Fruit fly (Drosophila melanogaster) whole organism, pupa: Measurements from ENCODE around the gene OXA1L.

Experiments used
- CG10348 ChIP-seq: fragments of 200-800 bp; sonication (Bioruptor generic); IDR thresholded peaks from 2 replicates; pipeline ENCODE4 v1.3.6; 2022; ENCODE audit warnings: missing biosample characterization, missing genetic modification characterization
- CG12605 ChIP-seq: fragments of 200-800 bp; sonication (Bioruptor generic); IDR thresholded peaks from 2 replicates; pipeline ENCODE4 v1.3.6; 2022; ENCODE audit warnings: missing biosample characterization, missing genetic modification characterization
- CG13204 ChIP-seq: fragments of 200-800 bp; sonication (Bioruptor generic); optimal IDR thresholded peaks from 2 replicates; lab custom pipeline; 2018; ENCODE audit warnings: missing biosample characterization, mild to moderate bottlenecking, missing genetic modification characterization, moderate library complexity
- CG14655 ChIP-seq: fragments of 200-800 bp; sonication (Bioruptor generic); optimal IDR thresholded peaks from 3 replicates; lab custom pipeline; 2017; ENCODE audit warnings: mild to moderate bottlenecking, missing biosample characterization, missing genetic modification reagents, missing genetic modification characterization
- CG15710 ChIP-seq: fragments of 200-800 bp; sonication (Bioruptor generic); optimal IDR thresholded peaks from 2 replicates; lab custom pipeline; 2018; ENCODE audit warnings: missing biosample characterization, mild to moderate bottlenecking, missing genetic modification characterization, moderate library complexity
- CG17806 ChIP-seq: fragments of 200-800 bp; sonication (Bioruptor generic); optimal IDR thresholded peaks from 2 replicates; lab custom pipeline; 2018; ENCODE audit warnings: missing biosample characterization, mild to moderate bottlenecking, missing genetic modification characterization, moderate library complexity
- CG32121 ChIP-seq: fragments of 200-800 bp; sonication (Bioruptor generic); IDR thresholded peaks from 2 replicates; pipeline ENCODE4 v1.3.6; 2022; ENCODE audit warnings: missing biosample characterization, missing genetic modification characterization
- CG34367 ChIP-seq: fragments of 200-800 bp; sonication (Bioruptor generic); optimal IDR thresholded peaks from 2 replicates; lab custom pipeline; 2018; ENCODE audit warnings: missing biosample characterization, mild to moderate bottlenecking, missing genetic modification characterization
- CG4496 ChIP-seq: fragments of 200-800 bp; sonication (Bioruptor generic); IDR thresholded peaks from 3 replicates; pipeline ENCODE4 v1.3.6; 2022; ENCODE audit warnings: missing biosample characterization, missing genetic modification characterization
- CG8159 ChIP-seq: fragments of 200-800 bp; sonication (Bioruptor generic); optimal IDR thresholded peaks from 3 replicates; lab custom pipeline; 2018; ENCODE audit warnings: missing biosample characterization, mild to moderate bottlenecking, missing genetic modification characterization, moderate library complexity
- CG8301 ChIP-seq: fragments of 200-800 bp; sonication (Bioruptor generic); optimal IDR thresholded peaks from 2 replicates; lab custom pipeline; 2018; ENCODE audit warnings: missing biosample characterization, mild to moderate bottlenecking, missing genetic modification characterization
- CG9948 ChIP-seq: fragments of 200-800 bp; sonication (Bioruptor generic); optimal IDR thresholded peaks from 2 replicates; lab custom pipeline; 2018; ENCODE audit warnings: missing biosample characterization, mild to moderate bottlenecking, missing genetic modification characterization, moderate library complexity
- D1 ChIP-seq: fragments of 200-800 bp; sonication (Bioruptor generic); optimal IDR thresholded peaks from 2 replicates; lab custom pipeline; 2018; ENCODE audit warnings: missing biosample characterization, mild to moderate bottlenecking, missing genetic modification characterization, moderate library complexity
- EcR ChIP-seq: fragments of 200-800 bp; sonication (Bioruptor generic); optimal IDR thresholded peaks from 3 replicates; lab custom pipeline; 2019; ENCODE audit warnings: missing biosample characterization, missing genetic modification characterization, mild to moderate bottlenecking, moderate library complexity, missing genetic modification reagents
- Ets98B ChIP-seq: fragments of 200-800 bp; sonication (Bioruptor generic); IDR thresholded peaks from 2 replicates; pipeline ENCODE4 v1.3.6; 2022; ENCODE audit warnings: missing biosample characterization, missing genetic modification characterization
- Pif1A ChIP-seq: fragments of 200-800 bp; sonication (Bioruptor generic); optimal IDR thresholded peaks from 3 replicates; lab custom pipeline; 2016; ENCODE audit warnings: missing biosample characterization, missing genetic modification characterization
- Pif1B ChIP-seq: fragments of 200-800 bp; sonication (Bioruptor generic); optimal IDR thresholded peaks from 3 replicates; lab custom pipeline; 2016; ENCODE audit warnings: missing biosample characterization, missing genetic modification characterization
- Snoo ChIP-seq: fragments of 200-800 bp; sonication (Bioruptor generic); optimal IDR thresholded peaks from 3 replicates; lab custom pipeline; 2017; ENCODE audit warnings: missing biosample characterization, mild to moderate bottlenecking, missing genetic modification characterization, inconsistent platforms
- fd96Ca ChIP-seq: fragments of 200-800 bp; sonication (Bioruptor generic); IDR thresholded peaks from 3 replicates; pipeline ENCODE4 v1.3.6; 2022; ENCODE audit warnings: missing biosample characterization, missing genetic modification characterization
- gl ChIP-seq: fragments of 200-800 bp; sonication (Bioruptor generic); optimal IDR thresholded peaks from 2 replicates; lab custom pipeline; 2018; ENCODE audit warnings: missing biosample characterization, mild to moderate bottlenecking, missing genetic modification characterization
- rn ChIP-seq: fragments of 200-800 bp; sonication (Bioruptor generic); IDR thresholded peaks from 2 replicates; pipeline ENCODE4 v1.3.6; 2022; ENCODE audit warnings: missing biosample characterization, missing genetic modification characterization

The OXA1L gene

dm6 chr3L:10882336-10883040 is 3.8 kb downstream of the OXA1L start, which contains the start of the genes CG6409 and galla-2:
TSS of gene CG6409 (minus strand) at chr3L:10882386.
TSS of gene galla-2 (plus strand) at chr3L:10882890.
- TF ChIP-seq CG9948 (tag; lab: Kevin White, UChicago) (no peak), CG15710 (tag; lab: Kevin White, UChicago) (peak; percentile 12), Pif1B (GFP tag; lab: Kevin White, UChicago) (no peak), CG12605 (GFP tag; lab: Robert Waterston, UW) (no peak), fd96Ca (GFP tag; lab: Robert Waterston, UW) (no peak)

DNA sequence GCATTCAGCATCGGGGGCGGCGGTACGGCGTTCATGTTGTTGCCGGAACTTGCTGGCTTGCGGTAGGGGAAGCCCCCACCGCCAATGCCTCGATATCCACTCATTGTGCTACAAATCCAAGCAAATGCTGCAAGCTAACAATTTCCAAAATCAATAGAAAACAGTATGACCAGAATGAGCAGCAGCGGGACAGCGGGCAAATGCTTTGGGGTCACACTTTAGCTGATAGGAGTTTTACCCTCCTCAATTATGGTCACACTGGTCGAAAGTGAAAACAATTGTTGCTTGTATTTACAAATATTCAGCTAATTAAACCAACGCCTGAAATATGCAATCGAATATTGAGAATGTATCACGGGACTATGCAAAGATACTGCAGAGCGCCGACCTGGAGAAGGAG is 7.4 kb downstream of the OXA1L start, which contains the start of the genes CG6418 and Blos4:
Gene CG6418 (minus strand): TSS at position 196 of the 400 bp plus-strand sequence.
Gene Blos4 (plus strand): TSS at position 244 of the 400 bp plus-strand sequence.
- TF ChIP-seq CG4496 (0 out of 3 replicates have a peak, but pooled peaks have one; percentile 20), CG34367 (tag; lab: Kevin White, UChicago) (no peak)

DNA sequence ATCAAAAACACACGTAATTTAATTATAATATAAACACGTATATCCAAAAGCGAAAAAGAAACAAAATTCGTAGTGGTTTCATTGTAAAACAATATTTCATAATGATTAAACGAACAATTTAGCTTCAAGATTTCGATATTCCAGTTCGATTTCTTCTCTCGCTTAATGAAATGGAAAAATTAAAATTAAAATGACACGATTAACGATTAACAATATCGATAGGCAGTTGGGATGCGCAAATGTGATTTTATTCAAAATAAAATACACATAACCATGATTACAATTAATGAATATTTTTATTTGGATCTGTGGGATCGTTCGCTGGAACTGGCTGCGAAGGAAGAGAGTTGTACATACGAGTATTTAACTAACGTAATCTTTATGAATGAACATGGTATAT is 10.2 kb downstream of the OXA1L start:
- TF ChIP-seq CG17806 (tag; lab: Kevin White, UChicago) (no peak), CG15710 (tag; lab: Kevin White, UChicago) (no peak)

dm6 chr3L:10871534-10871933 is 14.7 kb downstream of the OXA1L start:
- TF ChIP-seq EcR (GFP tag; lab: Kevin White, UChicago) (no peak), gl (tag; lab: Kevin White, UChicago) (no peak), Pif1B (GFP tag; lab: Kevin White, UChicago) (no peak), fd96Ca (GFP tag; lab: Robert Waterston, UW) (no peak), CG9948 (tag; lab: Kevin White, UChicago) (no peak), CG34367 (tag; lab: Kevin White, UChicago) (no peak)
- TF ChIP-seq, all 21 proteins: peak for 0

DNA sequence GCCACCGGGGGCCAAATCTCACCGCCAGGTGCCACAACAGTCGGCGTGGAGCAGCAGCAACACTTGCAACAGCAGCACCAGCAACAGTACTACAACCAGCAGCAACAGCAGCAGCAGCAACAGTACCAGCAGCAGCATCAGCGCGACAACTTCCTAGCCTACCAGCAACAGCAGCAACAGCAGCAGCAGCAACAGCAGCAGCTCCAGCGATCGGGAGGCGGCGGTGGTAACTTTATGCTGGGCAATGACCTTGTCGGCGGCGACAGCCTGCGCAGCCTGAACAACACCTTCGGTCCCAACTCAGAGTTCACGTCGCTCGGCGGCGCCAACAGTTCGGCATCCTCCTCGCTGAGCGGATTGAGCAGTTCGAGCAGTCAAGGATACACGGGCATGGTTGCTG is 16.2 kb downstream of the OXA1L start:
- TF ChIP-seq Pif1B (GFP tag; lab: Kevin White, UChicago) (no peak), CG32121 (GFP tag; lab: Robert Waterston, UW) (no peak)

- TF ChIP-seq Snoo (tag; lab: Kevin White, UChicago) (no peak), CG13204 (GFP tag; lab: Kevin White, UChicago) (no peak), CG8301 (tag; lab: Kevin White, UChicago) (no peak), EcR (GFP tag; lab: Kevin White, UChicago) (no peak), CG12605 (GFP tag; lab: Robert Waterston, UW) (no peak)
These were observed 17.1 kb downstream of the OXA1L start for dm6 chr3L:10869144-10869543.

- TF ChIP-seq fd96Ca (GFP tag; lab: Robert Waterston, UW) (no peak; the same call in none of the 3 replicates), CG32121 (GFP tag; lab: Robert Waterston, UW) (peak; percentile 67), CG8301 (tag; lab: Kevin White, UChicago) (peak; percentile 32), CG34367 (tag; lab: Kevin White, UChicago) (peak; percentile 39), CG8159 (tag; lab: Kevin White, UChicago) (peak; percentile 35), gl (tag; lab: Kevin White, UChicago) (peak; percentile 70), CG12605 (GFP tag; lab: Robert Waterston, UW) (peak; percentile 92), Ets98B (GFP tag; lab: Robert Waterston, UW) (peak; percentile 81), CG15710 (tag; lab: Kevin White, UChicago) (peak; percentile 33), CG14655 (no peak), rn (GFP tag; lab: Robert Waterston, UW) (no peak), D1 (tag; lab: Kevin White, UChicago) (no peak), Pif1A (GFP tag; lab: Kevin White, UChicago) (peak; percentile 74), CG17806 (tag; lab: Kevin White, UChicago) (peak; percentile 35), CG9948 (tag; lab: Kevin White, UChicago) (peak; percentile 28), CG10348 (GFP tag; lab: Robert Waterston, UW) (no peak), Pif1B (GFP tag; lab: Kevin White, UChicago) (peak; percentile 70), CG4496 (peak; percentile 84), CG13204 (GFP tag; lab: Kevin White, UChicago) (peak; percentile 45), Snoo (tag; lab: Kevin White, UChicago) (no peak), EcR (GFP tag; lab: Kevin White, UChicago) (peak; percentile 53)
These were observed 18.4 kb downstream of the OXA1L start for dm6 chr3L:10867778-10868382.
